Worm (Caenorhabditis elegans): ENCODE data around the gene kin-16.

Gene kin-16

DNA sequence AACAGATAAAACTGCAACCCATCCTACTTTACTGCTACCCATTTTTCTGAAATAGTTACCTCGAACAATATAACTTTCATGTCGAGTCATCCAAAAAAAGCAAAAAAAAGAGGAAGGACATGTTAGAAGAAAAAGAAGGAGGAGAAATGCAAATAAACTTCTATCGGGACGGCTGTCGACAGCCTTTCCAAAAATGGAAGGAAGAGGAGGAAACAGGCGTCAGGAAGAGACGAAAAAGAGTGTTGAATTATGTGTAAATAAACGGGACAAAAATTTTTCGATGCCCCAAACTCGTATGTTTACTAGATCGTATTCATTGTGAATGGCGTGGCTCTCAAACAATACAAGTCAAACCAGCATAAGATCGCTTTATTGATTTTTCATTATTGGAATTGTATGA, 8.3 kb downstream of the kin-16 start, which contains the start of gene M176.5:
TSS of gene M176.5 (minus strand) at position 101 of the 400 bp plus-strand sequence.
- TF ChIP-seq nhr-21 (tag; optimal IDR thresholded peaks at IDR 0.05) (no peak), R02D3.7 (tag; optimal IDR thresholded peaks at IDR 0.05) (no peak), snpc-4 (tag; optimal IDR thresholded peaks at IDR 0.05) (no peak), nhr-10 (tag; optimal IDR thresholded peaks at IDR 0.05) (no peak), F13H6.1 (tag; optimal IDR thresholded peaks at IDR 0.05) (peak; percentile 15), ama-1 (optimal IDR thresholded peaks at IDR 0.05) (no peak), ZK546.5 (tag; optimal IDR thresholded peaks at IDR 0.05) (no peak)

DNA sequence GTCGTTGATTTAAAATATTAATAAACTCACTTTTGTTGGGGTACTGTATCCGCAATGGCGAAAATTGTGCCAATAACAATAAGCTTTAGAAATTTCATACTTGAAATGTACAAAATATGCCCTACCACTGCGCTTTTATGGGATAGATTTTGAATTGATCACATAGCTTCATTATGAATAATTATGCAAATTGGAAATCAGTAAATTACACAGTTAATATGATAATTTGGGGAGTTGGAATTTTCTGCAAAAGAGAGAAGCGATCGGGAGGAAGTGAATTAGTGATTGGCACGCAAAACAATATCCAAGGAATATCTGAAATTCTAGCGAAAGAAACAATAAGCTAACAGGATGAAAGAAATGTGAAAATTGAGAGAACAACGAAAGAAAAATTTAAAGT, 9.8 kb downstream of the kin-16 start, which contains the start of gene M176.10:
TSS of gene M176.10 (minus strand) at position 101 of the 400 bp plus-strand sequence.
- no peak for TF ChIP-seq zag-1 (tag; optimal IDR thresholded peaks at IDR 0.05)
- TF ChIP-seq blmp-1 (tag; optimal IDR thresholded peaks at IDR 0.05; ENCODE audit: insufficient read depth) = no peak
- no peak for TF ChIP-seq lin-39 (tag; optimal IDR thresholded peaks at IDR 0.05)
- TF ChIP-seq alr-1 (tag; optimal IDR thresholded peaks at IDR 0.05) = no peak
- no peak for TF ChIP-seq nhr-77 (tag; optimal IDR thresholded peaks at IDR 0.05)
- no peak for TF ChIP-seq sem-4 (tag; optimal IDR thresholded peaks at IDR 0.05)
- no peak for TF ChIP-seq nhr-129 (tag; optimal IDR thresholded peaks at IDR 0.05)
- TF ChIP-seq gmeb-1 (tag; optimal IDR thresholded peaks at IDR 0.05) = no peak
- no peak for TF ChIP-seq skn-1 (tag; optimal IDR thresholded peaks at IDR 0.05)
- no peak for TF ChIP-seq nhr-6 (tag; optimal IDR thresholded peaks at IDR 0.05)
- no peak for TF ChIP-seq ztf-1 (GFP tag; conservative IDR thresholded peaks at IDR 0.05)
- no peak for TF ChIP-seq ztf-11 (tag; optimal IDR thresholded peaks at IDR 0.05)
- TF ChIP-seq nhr-10 (tag; optimal IDR thresholded peaks at IDR 0.05) = no peak
- no peak for TF ChIP-seq snpc-4 (tag; optimal IDR thresholded peaks at IDR 0.05)
- TF ChIP-seq crh-2 (tag; optimal IDR thresholded peaks at IDR 0.05) = no peak
- no peak for TF ChIP-seq elt-3 (tag; optimal IDR thresholded peaks at IDR 0.05)
- TF ChIP-seq mab-5 (tag; optimal IDR thresholded peaks at IDR 0.05) = no peak

ce11 chrII:9421969-9422368, 13.9 kb downstream of the kin-16 start, which contains the start of gene M176.11:
M176.11 (plus strand) TSS chrII:9422269.
- TF ChIP-seq snpc-4 (tag; optimal IDR thresholded peaks at IDR 0.05) (no peak), nhr-129 (tag; optimal IDR thresholded peaks at IDR 0.05) (no peak), blmp-1 (tag; optimal IDR thresholded peaks at IDR 0.05; ENCODE audit: insufficient read depth) (no peak)

ce11 chrII:9418843-9419532, 16.9 kb downstream of the kin-16 start:
- TF ChIP-seq nhr-6 (tag; optimal IDR thresholded peaks at IDR 0.05) (no peak), F13H6.1 (tag; optimal IDR thresholded peaks at IDR 0.05) (no peak), snpc-4 (tag; optimal IDR thresholded peaks at IDR 0.05) (no peak), Y55F3AM.14 (GFP tag; optimal IDR thresholded peaks at IDR 0.05) (no peak)

DNA sequence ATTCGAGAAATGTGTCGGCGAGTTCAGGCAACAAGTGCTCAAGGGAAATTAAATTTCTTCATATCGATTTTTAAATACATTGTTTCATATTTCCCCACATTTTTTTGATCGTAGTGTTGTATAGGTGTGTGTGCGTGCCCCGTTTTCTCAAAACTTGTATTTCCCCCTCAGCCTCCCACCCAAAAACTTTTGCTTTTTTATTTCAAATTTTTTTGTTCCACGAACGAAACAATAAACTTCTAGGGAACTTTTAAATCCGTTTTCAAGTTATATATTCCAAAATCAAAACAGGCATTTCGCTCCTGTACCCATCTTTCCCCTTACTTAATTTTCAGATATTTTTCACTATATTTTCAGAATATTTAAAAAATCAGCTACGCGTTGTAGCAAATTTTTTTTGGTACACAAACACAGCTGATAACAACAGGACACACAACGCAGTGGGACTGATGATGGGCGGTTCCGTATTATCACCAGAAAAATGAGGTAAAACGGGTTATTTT, 17.8 kb downstream of the kin-16 start, which contains the start of the genes M176.4 and M176.16:
TSS of gene M176.4 (plus strand) at position 301 of the 503 bp plus-strand sequence.
TSS of gene M176.16 (plus strand) at position 453 of the 503 bp plus-strand sequence.
- TF ChIP-seq Y55F3AM.14 (GFP tag; optimal IDR thresholded peaks at IDR 0.05) (no peak), fos-1 (tag; optimal IDR thresholded peaks at IDR 0.05) (no peak), dmd-4 (tag; optimal IDR thresholded peaks at IDR 0.05) (no peak), ceh-82 (tag; optimal IDR thresholded peaks at IDR 0.05) (no peak), nhr-10 (tag; optimal IDR thresholded peaks at IDR 0.05) (no peak)

DNA sequence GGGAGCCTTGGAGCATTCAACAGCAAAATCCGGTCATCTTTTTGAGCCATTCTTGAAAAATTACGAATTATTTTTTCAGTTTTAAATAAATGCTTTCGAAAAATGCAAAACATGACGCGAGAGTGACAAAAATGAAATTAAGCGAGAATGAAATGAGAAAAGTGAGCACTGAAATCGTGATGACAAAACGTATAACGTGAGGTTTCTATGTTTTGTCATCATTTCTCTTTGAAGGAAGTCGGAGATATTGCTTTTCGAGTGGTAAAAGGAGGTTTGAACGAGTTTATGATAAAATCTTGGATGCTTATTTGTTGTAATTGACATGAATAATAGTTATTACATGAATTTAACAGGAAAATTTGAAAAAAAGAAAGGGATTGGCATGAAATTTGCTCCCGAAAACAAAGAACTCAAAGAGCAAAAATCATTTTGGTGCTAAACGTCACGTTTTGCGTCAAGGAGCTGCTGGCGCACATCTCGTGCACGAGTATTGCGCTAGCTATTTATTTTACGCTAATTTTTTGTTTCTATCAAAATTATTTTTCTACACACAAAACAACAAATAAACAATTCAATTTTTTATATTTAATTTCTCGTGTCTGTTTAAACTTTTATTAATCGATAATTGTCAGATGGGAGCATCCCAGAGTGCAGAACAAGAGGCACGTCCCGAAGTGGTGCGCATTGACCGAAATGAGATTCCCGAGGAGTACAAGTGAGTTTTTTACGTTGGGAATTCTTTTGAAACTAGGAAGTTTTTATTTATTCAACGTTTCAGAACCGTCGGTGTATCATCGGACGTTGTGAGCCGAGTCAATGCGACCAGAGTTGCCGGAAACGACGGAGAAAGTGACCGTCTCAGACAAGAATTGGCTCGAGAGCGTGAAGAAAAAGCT, 19.3 kb downstream of the kin-16 start, which contains the start of the genes gss-1 and chch-3:
TSS of gene gss-1 (minus strand) at position 51 of the 896 bp plus-strand sequence.
TSS of gene chch-3 (plus strand) at position 633 of the 896 bp plus-strand sequence.
- no peak for TF ChIP-seq nhr-77 (tag; optimal IDR thresholded peaks at IDR 0.05)
- TF ChIP-seq Y55F3AM.14 (GFP tag; optimal IDR thresholded peaks at IDR 0.05) = no peak
- TF ChIP-seq nhr-25 (tag; optimal IDR thresholded peaks at IDR 0.05) = no peak
- TF ChIP-seq gmeb-1 (tag; optimal IDR thresholded peaks at IDR 0.05) = peak; percentile 69
- peak; percentile 63 for TF ChIP-seq fos-1 (tag; optimal IDR thresholded peaks at IDR 0.05)
- peak; percentile 56 to 85 for TF ChIP-seq lsy-2 (tag; optimal IDR thresholded peaks at IDR 0.05)
- peak; percentile 71 for TF ChIP-seq nhr-129 (tag; optimal IDR thresholded peaks at IDR 0.05)
- no peak for TF ChIP-seq peb-1 (tag; optimal IDR thresholded peaks at IDR 0.05)
- no peak for TF ChIP-seq ztf-11 (tag; optimal IDR thresholded peaks at IDR 0.05)
- TF ChIP-seq skn-1 (tag; optimal IDR thresholded peaks at IDR 0.05) = no peak
- TF ChIP-seq zag-1 (tag; optimal IDR thresholded peaks at IDR 0.05) = no peak
- TF ChIP-seq C34F6.9 (tag; optimal IDR thresholded peaks at IDR 0.05) = peak; percentile 85
- TF ChIP-seq mab-5 (tag; optimal IDR thresholded peaks at IDR 0.05) = peak; percentile 25
- TF ChIP-seq sma-3 (GFP tag; optimal IDR thresholded peaks at IDR 0.05) = peak; percentile 14
- TF ChIP-seq ceh-16 (tag; optimal IDR thresholded peaks at IDR 0.05) = no peak
- TF ChIP-seq lin-11 (tag; optimal IDR thresholded peaks at IDR 0.05) = peak; percentile 1
- TF ChIP-seq nhr-21 (tag; optimal IDR thresholded peaks at IDR 0.05) = peak; percentile 13
- TF ChIP-seq unc-39 (tag; optimal IDR thresholded peaks at IDR 0.05) = no peak
- TF ChIP-seq sma-9 (GFP tag; optimal IDR thresholded peaks at IDR 0.05) = peak; percentile 65
- TF ChIP-seq sma-9 (tag; optimal IDR thresholded peaks at IDR 0.05) = no peak
- TF ChIP-seq ama-1 (optimal IDR thresholded peaks at IDR 0.05) = no peak
- TF ChIP-seq unc-55 (GFP tag; optimal IDR thresholded peaks at IDR 0.05) = peak; percentile 75
- no peak for TF ChIP-seq nhr-11 (tag; optimal IDR thresholded peaks at IDR 0.05)
- no peak for TF ChIP-seq nhr-10 (tag; optimal IDR thresholded peaks at IDR 0.05)
